Worm (Caenorhabditis elegans) whole organism, L2 larva: ENCODE results near the gene ZK1321.1.

Source experiments
- ceh-16 ChIP-seq: fragments of 150-350 bp; optimal IDR thresholded peaks from 2 replicates; lab custom pipeline; 2014; ENCODE audit warnings: missing biosample characterization, missing genetic modification characterization
- ceh-82 ChIP-seq: fragments of 150-350 bp; optimal IDR thresholded peaks from 2 replicates; lab custom pipeline; 2014; ENCODE audit warnings: missing biosample characterization, missing genetic modification characterization

DNA sequence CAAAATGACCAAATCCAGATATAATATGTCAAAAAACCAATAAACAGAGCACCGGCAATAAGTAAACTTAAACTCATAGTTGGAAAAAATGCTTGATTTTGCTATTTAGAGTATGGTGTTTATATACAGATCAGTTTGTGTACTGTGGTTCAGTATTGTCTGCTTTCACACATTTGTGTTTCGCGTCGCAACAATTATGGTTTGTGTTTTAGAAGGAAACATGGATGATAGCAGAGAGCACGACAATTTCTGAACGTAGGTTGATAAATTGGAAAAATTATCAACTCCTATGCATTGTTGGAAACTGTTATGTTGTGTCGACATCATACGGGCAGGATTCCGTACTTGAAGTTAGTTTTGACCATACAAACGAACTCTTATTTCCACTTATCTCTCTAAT is 43.8 kb downstream of the ZK1321.1 start, which contains the start of gene cyp-13A4:
- TF ChIP-seq ceh-82 (tag; lab: Kevin White, UChicago) (no peak), ceh-16 (tag; lab: Kevin White, UChicago) (no peak)
